Fruit fly (Drosophila melanogaster) whole organism, embryonic: ENCODE data around the gene CG31141.

Source experiments
- Antp ChIP-seq: fragments of 200-800 bp; sonication (Bioruptor generic); optimal IDR thresholded peaks from 3 replicates; lab custom pipeline; 2016; ENCODE audit warnings: missing biosample characterization, missing genetic modification characterization
- Awh ChIP-seq: fragments of 200-800 bp; sonication (Bioruptor generic); IDR thresholded peaks from 2 replicates; pipeline ENCODE4, ENCODE4 v1.3.6; 2022; ENCODE audit warnings: missing biosample characterization, missing genetic modification characterization
- B-H1 ChIP-seq: fragments of 200-800 bp; sonication (Bioruptor generic); IDR thresholded peaks from 3 replicates; pipeline ENCODE4 v1.3.6; 2022; ENCODE audit warnings: missing biosample characterization, missing genetic modification characterization
- BEAF-32 ChIP-seq: fragments of 200-800 bp; sonication (Bioruptor generic); optimal IDR thresholded peaks from 3 replicates; lab custom pipeline; 2017; ENCODE audit warnings: missing biosample characterization, missing genetic modification characterization, mild to moderate bottlenecking, moderate library complexity, missing genetic modification reagents
- Bgb ChIP-seq: fragments of 200-800 bp; sonication (Bioruptor generic); IDR thresholded peaks from 2 replicates; pipeline ENCODE4 v1.3.6; 2022; ENCODE audit warnings: missing biosample characterization, missing genetic modification characterization; ENCODE audit not compliant: partially characterized antibody
- CG10267 ChIP-seq: fragments of 200-800 bp; sonication (Bioruptor generic); optimal IDR thresholded peaks from 2 replicates; lab custom pipeline; 2018; ENCODE audit warnings: missing biosample characterization, mild to moderate bottlenecking, missing genetic modification characterization, moderate library complexity
- CG10366 ChIP-seq: fragments of 200-800 bp; sonication (Bioruptor generic); IDR thresholded peaks from 2 replicates; pipeline ENCODE4 v1.3.6; 2022; ENCODE audit warnings: missing biosample characterization, missing genetic modification characterization
- CG13123 ChIP-seq: fragments of 200-800 bp; sonication (Bioruptor generic); optimal IDR thresholded peaks from 2 replicates; lab custom pipeline; 2016; ENCODE audit warnings: missing biosample characterization, missing genetic modification characterization
- CG13287 ChIP-seq: fragments of 200-800 bp; sonication (Bioruptor generic); IDR thresholded peaks from 2 replicates; pipeline ENCODE4 v1.3.6; 2022; ENCODE audit warnings: missing biosample characterization, missing genetic modification characterization; ENCODE audit not compliant: partially characterized antibody
- CG13775 ChIP-seq: fragments of 200-800 bp; sonication (Bioruptor generic); optimal IDR thresholded peaks from 3 replicates; lab custom pipeline; 2017; ENCODE audit warnings: missing biosample characterization, mild to moderate bottlenecking, missing genetic modification characterization
- CG14014 ChIP-seq: fragments of 200-800 bp; sonication (Bioruptor generic); IDR thresholded peaks from 2 replicates; pipeline ENCODE4 v1.3.6; 2022; ENCODE audit warnings: missing biosample characterization, missing genetic modification characterization
- CG15011 ChIP-seq: fragments of 200-800 bp; sonication (Bioruptor generic); optimal IDR thresholded peaks from 3 replicates; lab custom pipeline; 2018; ENCODE audit warnings: missing biosample characterization, mild to moderate bottlenecking, missing genetic modification characterization
- CG17328 ChIP-seq: fragments of 200-800 bp; sonication (Bioruptor generic); IDR thresholded peaks from 2 replicates; pipeline ENCODE4 v1.3.6; 2022; ENCODE audit warnings: missing biosample characterization, missing genetic modification characterization
- CG2678 ChIP-seq: fragments of 200-800 bp; sonication (Bioruptor generic); optimal IDR thresholded peaks from 3 replicates; lab custom pipeline; 2019; ENCODE audit warnings: missing biosample characterization, mild to moderate bottlenecking, missing genetic modification characterization, moderate library complexity
- CG30403 ChIP-seq: fragments of 200-800 bp; sonication (Bioruptor generic); optimal IDR thresholded peaks from 3 replicates; lab custom pipeline; 2016; ENCODE audit warnings: missing biosample characterization, missing genetic modification characterization
- CG4617 ChIP-seq: fragments of 200-800 bp; sonication (Bioruptor generic); optimal IDR thresholded peaks from 3 replicates; lab custom pipeline; 2016; ENCODE audit warnings: missing biosample characterization, missing genetic modification characterization, borderline replicate concordance
- CG4854 ChIP-seq: fragments of 200-800 bp; sonication (Bioruptor generic); optimal IDR thresholded peaks from 2 replicates; lab custom pipeline; 2016; ENCODE audit warnings: missing biosample characterization, missing genetic modification characterization, inconsistent platforms
- CG6272 ChIP-seq: fragments of 200-800 bp; sonication (Bioruptor generic); IDR thresholded peaks from 2 replicates; pipeline ENCODE4 v1.3.6; 2022; ENCODE audit warnings: missing biosample characterization, missing genetic modification characterization
- CG6689 ChIP-seq: fragments of 200-800 bp; sonication (Bioruptor generic); IDR thresholded peaks from 2 replicates; pipeline ENCODE4 v1.3.6; 2022; ENCODE audit warnings: missing biosample characterization, missing genetic modification characterization
- CTCF ChIP-seq: fragments of 200-800 bp; sonication (Bioruptor generic); optimal IDR thresholded peaks from 2 replicates; lab custom pipeline; 2017; ENCODE audit warnings: missing biosample characterization, mild to moderate bottlenecking, missing genetic modification characterization, moderate library complexity
- Ets65A ChIP-seq: fragments of 200-800 bp; sonication (Bioruptor generic); peaks from one replicate; lab custom pipeline; 2016; ENCODE audit warnings: missing biosample characterization, missing genetic modification characterization
- H2.0 ChIP-seq: fragments of 200-800 bp; sonication (Bioruptor generic); IDR thresholded peaks from 2 replicates; pipeline ENCODE4 v1.3.6; 2022; ENCODE audit warnings: missing biosample characterization, missing genetic modification characterization
- HHEX ChIP-seq: fragments of 200-800 bp; sonication (Bioruptor generic); optimal IDR thresholded peaks from 3 replicates; lab custom pipeline; 2017; ENCODE audit warnings: missing biosample characterization, mild to moderate bottlenecking, missing genetic modification characterization, missing genetic modification reagents
- Hand ChIP-seq: fragments of 200-800 bp; sonication (Bioruptor generic); optimal IDR thresholded peaks from 2 replicates; lab custom pipeline; 2017; ENCODE audit warnings: mild to moderate bottlenecking, missing biosample characterization, missing genetic modification reagents, missing genetic modification characterization
- Mrtf ChIP-seq: fragments of 200-800 bp; sonication (Bioruptor generic); IDR thresholded peaks from 3 replicates; pipeline ENCODE4 v1.3.6; 2022; ENCODE audit warnings: missing biosample characterization, missing genetic modification characterization
- NfI ChIP-seq: fragments of 200-800 bp; sonication (Bioruptor generic); optimal IDR thresholded peaks from 3 replicates; lab custom pipeline; 2018; ENCODE audit warnings: missing biosample characterization, mild to moderate bottlenecking, missing genetic modification characterization, moderate library complexity
- Ptx1 ChIP-seq: fragments of 200-800 bp; sonication (Bioruptor generic); IDR thresholded peaks from 2 replicates; pipeline ENCODE4 v1.3.6; 2022; ENCODE audit warnings: missing biosample characterization, missing genetic modification characterization
- Xbp1 ChIP-seq: fragments of 200-800 bp; sonication (Bioruptor generic); optimal IDR thresholded peaks from 3 replicates; lab custom pipeline; 2016; ENCODE audit warnings: missing biosample characterization, mild to moderate bottlenecking, missing genetic modification characterization
- YL-1 ChIP-seq: fragments of 200-800 bp; sonication (Bioruptor generic); optimal IDR thresholded peaks from 3 replicates; lab custom pipeline; 2017; ENCODE audit warnings: missing biosample characterization, mild to moderate bottlenecking, missing genetic modification characterization
- chinmo ChIP-seq: fragments of 200-800 bp; sonication (Bioruptor generic); IDR thresholded peaks from 4 replicates; pipeline ENCODE4 v1.3.6; 2022; ENCODE audit warnings: missing biosample characterization, missing genetic modification characterization; ENCODE audit not compliant: partially characterized antibody
- ci ChIP-seq: fragments of 200-800 bp; sonication (Bioruptor generic); IDR thresholded peaks from 3 replicates; pipeline ENCODE4 v1.3.6; 2022; ENCODE audit warnings: missing biosample characterization, missing genetic modification characterization
- da ChIP-seq: fragments of 200-800 bp; sonication (Bioruptor generic); optimal IDR thresholded peaks from 2 replicates; lab custom pipeline; 2016; ENCODE audit warnings: missing biosample characterization, missing genetic modification characterization
- dm ChIP-seq: fragments of 200-800 bp; sonication (Bioruptor generic); optimal IDR thresholded peaks from 3 replicates; lab custom pipeline; 2016; ENCODE audit warnings: missing biosample characterization, missing genetic modification characterization
- dmrt11E ChIP-seq: fragments of 200-800 bp; sonication (Bioruptor generic); optimal IDR thresholded peaks from 3 replicates; lab custom pipeline; 2018; ENCODE audit warnings: missing biosample characterization, mild to moderate bottlenecking, missing genetic modification characterization, moderate library complexity
- dpn ChIP-seq, 2 experiments: fragments of 200-800 bp; sonication (Bioruptor generic); optimal IDR thresholded peaks; 3 replicates each; lab custom pipeline; 2016; ENCODE audit warnings: missing biosample characterization in 2 of 2, missing genetic modification characterization in 2 of 2
- gfzf ChIP-seq: fragments of 200-800 bp; sonication (Bioruptor generic); optimal IDR thresholded peaks from 2 replicates; lab custom pipeline; 2016; ENCODE audit warnings: missing biosample characterization, mild to moderate bottlenecking, missing genetic modification characterization, moderate library complexity
- hkb ChIP-seq, 2 experiments: fragments of 200-800 bp in 1 of 2; fragments of >200 bp in 1 of 2; sonication (Bioruptor generic) in 1 of 2; IDR thresholded peaks in 1 of 2; optimal IDR thresholded peaks in 1 of 2; 2 replicates each; pipeline versions ENCODE4 v1.3.6 to Lab custom; 2017 to 2022; ENCODE audit warnings: missing biosample characterization in 1 of 2, missing genetic modification characterization in 1 of 2
- ind ChIP-seq: fragments of 200-800 bp; sonication (Bioruptor generic); optimal IDR thresholded peaks from 3 replicates; lab custom pipeline; 2016; ENCODE audit warnings: missing biosample characterization, missing genetic modification characterization
- inv ChIP-seq: fragments of 200-800 bp; sonication (Bioruptor generic); IDR thresholded peaks from 2 replicates; pipeline ENCODE4 v1.3.6; 2022; ENCODE audit warnings: missing biosample characterization, missing genetic modification characterization; ENCODE audit not compliant: partially characterized antibody
- luna ChIP-seq: fragments of 200-800 bp; sonication (Bioruptor generic); optimal IDR thresholded peaks from 2 replicates; lab custom pipeline; 2016; ENCODE audit warnings: missing biosample characterization, missing genetic modification characterization
- mld ChIP-seq: fragments of 200-800 bp; sonication (Bioruptor generic); IDR thresholded peaks from 3 replicates; pipeline ENCODE4 v1.3.6; 2022; ENCODE audit warnings: missing biosample characterization, missing genetic modification characterization; ENCODE audit not compliant: partially characterized antibody
- nerfin-2 ChIP-seq: fragments of 200-800 bp; sonication (Bioruptor generic); IDR thresholded peaks from 2 replicates; pipeline ENCODE4 v1.3.6; 2022; ENCODE audit warnings: missing biosample characterization, missing genetic modification characterization; ENCODE audit not compliant: partially characterized antibody
- otp ChIP-seq: fragments of 200-800 bp; sonication (Bioruptor generic); IDR thresholded peaks from 3 replicates; pipeline ENCODE4, ENCODE4 v1.3.6; 2022; ENCODE audit warnings: missing biosample characterization, missing genetic modification characterization
- phol ChIP-seq: fragments of 200-800 bp; sonication (Bioruptor generic); optimal IDR thresholded peaks from 3 replicates; lab custom pipeline; 2018; ENCODE audit warnings: missing biosample characterization, mild to moderate bottlenecking, missing genetic modification characterization, moderate library complexity
- seq ChIP-seq: fragments of 200-800 bp; sonication (Bioruptor generic); IDR thresholded peaks from 2 replicates; pipeline ENCODE4 v1.3.6; 2022; ENCODE audit warnings: missing biosample characterization, missing genetic modification characterization
- sim ChIP-seq: fragments of 200-800 bp; sonication (Bioruptor generic); IDR thresholded peaks from 2 replicates; pipeline ENCODE4 v1.3.6; 2022; ENCODE audit warnings: missing biosample characterization, missing genetic modification characterization
- sug ChIP-seq: fragments of 200-800 bp; optimal IDR thresholded peaks from 2 replicates; lab custom pipeline; 2019; ENCODE audit warnings: missing biosample characterization, mild to moderate bottlenecking, missing genetic modification characterization, moderate library complexity
- wek ChIP-seq: fragments of 200-800 bp; sonication (Bioruptor generic); optimal IDR thresholded peaks from 3 replicates; lab custom pipeline; 2018; ENCODE audit warnings: missing biosample characterization, mild to moderate bottlenecking, missing genetic modification characterization, moderate library complexity
- yki ChIP-seq: fragments of >200 bp; optimal IDR thresholded peaks from 3 replicates; lab custom pipeline; 2018
- zfh1 ChIP-seq: fragments of 200-800 bp; sonication (Bioruptor generic); IDR thresholded peaks from 3 replicates; pipeline ENCODE4 v1.3.6; 2022; ENCODE audit warnings: missing biosample characterization, missing genetic modification characterization

Gene CG31141

DNA sequence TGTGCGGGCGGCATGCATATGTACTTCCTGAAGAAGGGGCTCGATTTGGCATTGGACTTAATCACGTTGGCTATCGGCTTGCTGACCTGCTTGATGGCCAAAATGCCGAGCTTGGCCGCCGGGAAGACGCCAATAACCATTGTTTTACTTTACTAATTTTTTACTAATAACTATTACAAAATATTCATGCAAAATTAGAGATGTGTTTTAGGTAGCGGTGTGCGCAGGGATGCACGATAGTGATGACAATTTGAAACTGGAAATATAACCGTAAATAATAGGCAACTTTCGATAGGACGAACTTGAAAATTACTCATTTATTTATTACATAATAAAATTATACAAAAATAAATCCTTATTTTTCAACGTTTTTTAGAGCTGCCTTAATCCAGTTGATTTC lies 4.3 kb downstream of the CG31141 start, which contains the start of gene CG13601 (continued):
- TF ChIP-seq CG13775 (GFP tag; lab: Kevin White, UChicago): peak; percentile 15
- TF ChIP-seq da (GFP tag; lab: Kevin White, UChicago): no peak
- peak; percentile 39; the same call in 1 of the 3 replicates for TF ChIP-seq otp (GFP tag; lab: Robert Waterston, UW)
- TF ChIP-seq CTCF (GFP tag; lab: Kevin White, UChicago): peak; percentile 25
- peak; percentile 23; the same call in 1 of the 2 replicates for TF ChIP-seq CG6272 (GFP tag; lab: Robert Waterston, UW)
- peak; percentile 84; the same call in 1 of the 4 replicates for TF ChIP-seq chinmo (GFP tag; lab: Robert Waterston, UW)
- peak; percentile 20; the same call in 1 of the 2 replicates for TF ChIP-seq CG10366 (GFP tag; lab: Robert Waterston, UW)
- no peak for TF ChIP-seq hkb (optimal IDR thresholded peaks at IDR 0.05; lab: Kevin White, UChicago)
- 0 out of 2 replicates have a peak, but pooled peaks have one; percentile 21 for TF ChIP-seq hkb (GFP tag; IDR thresholded peaks at IDR 0.05; lab: Robert Waterston, UW)
- no peak for TF ChIP-seq CG13123 (GFP tag; lab: Kevin White, UChicago)
- TF ChIP-seq gfzf (GFP tag; lab: Kevin White, UChicago): no peak
- peak; percentile 53 for TF ChIP-seq Xbp1 (GFP tag; lab: Kevin White, UChicago)
- TF ChIP-seq Mrtf: no peak
- peak; percentile 72 for TF ChIP-seq Ets65A (GFP tag; lab: Kevin White, UChicago)
- TF ChIP-seq Hand (GFP tag; lab: Kevin White, UChicago): no peak
- peak; percentile 37; the same call in 1 of the 2 replicates for TF ChIP-seq CG14014 (GFP tag; lab: Robert Waterston, UW)
- peak; percentile 30 for TF ChIP-seq sug
- TF ChIP-seq CG13287 (GFP tag; lab: Robert Waterston, UW): peak; percentile 90
- TF ChIP-seq Antp: no peak
- TF ChIP-seq luna (GFP tag; lab: Kevin White, UChicago): no peak
- no peak for TF ChIP-seq seq (GFP tag; lab: Robert Waterston, UW)
- peak; percentile 79 for TF ChIP-seq Bgb (GFP tag; lab: Robert Waterston, UW)
- peak; percentile 9 for TF ChIP-seq ind (GFP tag; lab: Kevin White, UChicago)
- TF ChIP-seq ci: peak; percentile 63; the same call in 2 of the 3 replicates
- TF ChIP-seq nerfin-2 (GFP tag; lab: Robert Waterston, UW): peak; percentile 40; the same call in 1 of the 2 replicates
- TF ChIP-seq B-H1 (GFP tag; lab: Robert Waterston, UW): no peak
- TF ChIP-seq H2.0: peak; percentile 24; the same call in 1 of the 2 replicates
- TF ChIP-seq BEAF-32 (GFP tag; lab: Kevin White, UChicago): peak; percentile 82
- TF ChIP-seq CG30403: peak; percentile 49
- peak; percentile 27 for TF ChIP-seq phol (tag; lab: Kevin White, UChicago)
- no peak for TF ChIP-seq YL-1 (GFP tag; lab: Kevin White, UChicago)
- no peak for TF ChIP-seq CG2678
- peak; percentile 72 for TF ChIP-seq inv (GFP tag; lab: Robert Waterston, UW)
- 0 out of 3 replicates have a peak, but pooled peaks have one; percentile 29 for TF ChIP-seq mld (GFP tag; lab: Robert Waterston, UW)
- TF ChIP-seq CG15011 (GFP tag; lab: Kevin White, UChicago): no peak
- peak in 1 of 2 experiments; percentile 35 for TF ChIP-seq dpn (GFP tag; optimal IDR thresholded peaks at IDR 0.05; lab: Kevin White, UChicago)
- no peak for TF ChIP-seq dm (GFP tag; lab: Kevin White, UChicago)
- TF ChIP-seq dmrt11E (tag; lab: Kevin White, UChicago): no peak
- peak; percentile 36 for TF ChIP-seq NfI (GFP tag; lab: Kevin White, UChicago)
- TF ChIP-seq CG6689 (GFP tag; lab: Robert Waterston, UW): no peak
- no peak for TF ChIP-seq sim (GFP tag; lab: Robert Waterston, UW)
- TF ChIP-seq CG10267: peak; percentile 33
- TF ChIP-seq CG4617: peak; percentile 52
- TF ChIP-seq yki: no peak
- TF ChIP-seq CG4854 (GFP tag; lab: Kevin White, UChicago): peak; percentile 19
- TF ChIP-seq HHEX (GFP tag; lab: Kevin White, UChicago): no peak
- no peak for TF ChIP-seq CG17328 (GFP tag; lab: Robert Waterston, UW)
- TF ChIP-seq wek (GFP tag; lab: Kevin White, UChicago): no peak
- TF ChIP-seq Awh (GFP tag; lab: Robert Waterston, UW): no peak
- TF ChIP-seq zfh1 (GFP tag; lab: Robert Waterston, UW): no peak
- 0 out of 2 replicates have a peak, but pooled peaks have one; percentile 37 for TF ChIP-seq Ptx1 (GFP tag; lab: Robert Waterston, UW)
- TF ChIP-seq, all 482 proteins: peak for 149
